Fruit fly (Drosophila melanogaster) whole organism, embryonic: ENCODE data around the gene CG8100.

ENCODE experiments used
- Atf-2 ChIP-seq: fragments of 200-800 bp; sonication (Bioruptor generic); optimal IDR thresholded peaks from 2 replicates; lab custom pipeline; 2016; ENCODE audit warnings: missing biosample characterization, missing genetic modification characterization
- Awh ChIP-seq: fragments of 200-800 bp; sonication (Bioruptor generic); IDR thresholded peaks from 2 replicates; pipeline ENCODE4, ENCODE4 v1.3.6; 2022; ENCODE audit warnings: missing biosample characterization, missing genetic modification characterization
- CG10274 ChIP-seq: fragments of 200-800 bp; sonication (Bioruptor generic); optimal IDR thresholded peaks from 3 replicates; lab custom pipeline; 2017; ENCODE audit warnings: missing biosample characterization, mild to moderate bottlenecking, missing genetic modification characterization
- CG11695 ChIP-seq: fragments of 200-800 bp; sonication (Bioruptor generic); IDR thresholded peaks from 3 replicates; pipeline ENCODE4 v1.3.6; 2022; ENCODE audit warnings: missing biosample characterization, missing genetic modification characterization
- CG15269 ChIP-seq: fragments of 200-800 bp; sonication (Bioruptor generic); optimal IDR thresholded peaks from 2 replicates; lab custom pipeline; 2018; ENCODE audit warnings: missing biosample characterization, mild to moderate bottlenecking, missing genetic modification characterization, moderate library complexity
- CG16813 ChIP-seq: fragments of 200-800 bp; sonication (Bioruptor generic); IDR thresholded peaks from 3 replicates; pipeline ENCODE4 v1.3.6; 2022; ENCODE audit warnings: missing biosample characterization, missing genetic modification characterization; ENCODE audit not compliant: partially characterized antibody
- CG16815 ChIP-seq: fragments of 200-800 bp; sonication (Bioruptor generic); optimal IDR thresholded peaks from 3 replicates; lab custom pipeline; 2017; ENCODE audit warnings: missing biosample characterization, mild to moderate bottlenecking, missing genetic modification characterization
- CG17186 ChIP-seq: fragments of 200-800 bp; sonication (Bioruptor generic); optimal IDR thresholded peaks from 3 replicates; lab custom pipeline; 2017; ENCODE audit warnings: missing biosample characterization, missing genetic modification reagents, missing genetic modification characterization
- CG17359 ChIP-seq: fragments of 200-800 bp; sonication (Bioruptor generic); optimal IDR thresholded peaks from 3 replicates; lab custom pipeline; 2018; ENCODE audit warnings: missing biosample characterization, mild to moderate bottlenecking, missing genetic modification characterization, moderate library complexity
- CG1792 ChIP-seq: fragments of 200-800 bp; sonication (Bioruptor generic); optimal IDR thresholded peaks from 2 replicates; lab custom pipeline; 2016; ENCODE audit warnings: missing biosample characterization, missing genetic modification characterization
- CG2120 ChIP-seq: fragments of 200-800 bp; sonication (Bioruptor generic); optimal IDR thresholded peaks from 3 replicates; lab custom pipeline; 2016; ENCODE audit warnings: missing biosample characterization, missing genetic modification characterization
- CG32767 ChIP-seq: fragments of 200-800 bp; sonication (Bioruptor generic); IDR thresholded peaks from 2 replicates; pipeline ENCODE4 v1.3.6; 2022; ENCODE audit warnings: missing biosample characterization, missing genetic modification characterization
- CG34224 ChIP-seq: fragments of 200-800 bp; sonication (Bioruptor generic); IDR thresholded peaks from 3 replicates; pipeline ENCODE4 v1.3.6; 2022; ENCODE audit warnings: missing biosample characterization, missing genetic modification characterization; ENCODE audit not compliant: partially characterized antibody
- CG4404 ChIP-seq: fragments of 200-800 bp; sonication (Bioruptor generic); IDR thresholded peaks from 2 replicates; pipeline ENCODE4 v1.3.6; 2022; ENCODE audit warnings: missing biosample characterization, missing genetic modification characterization
- CG4854 ChIP-seq: fragments of 200-800 bp; sonication (Bioruptor generic); optimal IDR thresholded peaks from 2 replicates; lab custom pipeline; 2016; ENCODE audit warnings: missing biosample characterization, missing genetic modification characterization, inconsistent platforms
- CG5180 ChIP-seq: fragments of 200-800 bp; sonication (Bioruptor generic); optimal IDR thresholded peaks from 3 replicates; lab custom pipeline; 2017; ENCODE audit warnings: missing biosample characterization, missing genetic modification characterization, mild to moderate bottlenecking, moderate library complexity, missing genetic modification reagents
- CG6683 ChIP-seq: fragments of 200-800 bp; sonication (Bioruptor generic); optimal IDR thresholded peaks from 2 replicates; lab custom pipeline; 2017; ENCODE audit warnings: missing biosample characterization, mild to moderate bottlenecking, missing genetic modification characterization, missing genetic modification reagents
- CG6854 ChIP-seq: fragments of 200-800 bp; sonication (Bioruptor generic); optimal IDR thresholded peaks from 3 replicates; lab custom pipeline; 2017; ENCODE audit warnings: missing biosample characterization, mild to moderate bottlenecking, missing genetic modification characterization
- CG7556 ChIP-seq: fragments of 200-800 bp; sonication (Bioruptor generic); optimal IDR thresholded peaks from 2 replicates; lab custom pipeline; 2017; ENCODE audit warnings: missing biosample characterization, mild to moderate bottlenecking, missing genetic modification characterization
- CG7786 ChIP-seq: fragments of 200-800 bp; sonication (Bioruptor generic); optimal IDR thresholded peaks from 2 replicates; lab custom pipeline; 2016; ENCODE audit warnings: missing biosample characterization, missing genetic modification characterization
- CG7987 ChIP-seq: fragments of 200-800 bp; sonication (Bioruptor generic); optimal IDR thresholded peaks from 2 replicates; lab custom pipeline; 2018; ENCODE audit warnings: missing biosample characterization, mild to moderate bottlenecking, missing genetic modification characterization, moderate library complexity
- CG8388 ChIP-seq: fragments of 200-800 bp; sonication (Bioruptor generic); optimal IDR thresholded peaks from 2 replicates; lab custom pipeline; 2019; ENCODE audit warnings: missing biosample characterization, mild to moderate bottlenecking, missing genetic modification characterization, moderate library complexity
- CG8944 ChIP-seq: fragments of 200-800 bp; sonication (Bioruptor generic); optimal IDR thresholded peaks from 3 replicates; lab custom pipeline; 2016; ENCODE audit warnings: missing biosample characterization, missing genetic modification characterization
- CG9727 ChIP-seq: fragments of 200-800 bp; sonication (Bioruptor generic); optimal IDR thresholded peaks from 3 replicates; lab custom pipeline; 2017; ENCODE audit warnings: missing biosample characterization, mild to moderate bottlenecking, missing genetic modification characterization
- CG9817 ChIP-seq: fragments of 200-800 bp; sonication (Bioruptor generic); optimal IDR thresholded peaks from 2 replicates; lab custom pipeline; 2018; ENCODE audit warnings: missing biosample characterization, mild to moderate bottlenecking, missing genetic modification characterization, moderate library complexity
- Deaf1 ChIP-seq: fragments of 200-800 bp; optimal IDR thresholded peaks from 3 replicates; lab custom pipeline; 2019; ENCODE audit warnings: missing biosample characterization, mild to moderate bottlenecking, missing genetic modification characterization, moderate library complexity
- Dp ChIP-seq: fragments of 200-800 bp; sonication (Bioruptor generic); optimal IDR thresholded peaks from 2 replicates; lab custom pipeline; 2018; ENCODE audit warnings: missing biosample characterization, mild to moderate bottlenecking, missing genetic modification characterization, moderate library complexity
- H2.0 ChIP-seq: fragments of 200-800 bp; sonication (Bioruptor generic); IDR thresholded peaks from 2 replicates; pipeline ENCODE4 v1.3.6; 2022; ENCODE audit warnings: missing biosample characterization, missing genetic modification characterization
- HHEX ChIP-seq: fragments of 200-800 bp; sonication (Bioruptor generic); optimal IDR thresholded peaks from 3 replicates; lab custom pipeline; 2017; ENCODE audit warnings: missing biosample characterization, mild to moderate bottlenecking, missing genetic modification characterization, missing genetic modification reagents
- HLH3B ChIP-seq: fragments of 200-800 bp; sonication (Bioruptor generic); IDR thresholded peaks from 2 replicates; pipeline ENCODE4 v1.3.6; 2022; ENCODE audit warnings: missing biosample characterization, missing genetic modification characterization
- Jarid2 ChIP-seq: fragments of 200-800 bp; sonication (Bioruptor generic); optimal IDR thresholded peaks from 3 replicates; lab custom pipeline; 2017; ENCODE audit warnings: mild to moderate bottlenecking, missing biosample characterization, missing genetic modification reagents, missing genetic modification characterization
- Lhr ChIP-seq: fragments of 200-800 bp; sonication (Bioruptor generic); optimal IDR thresholded peaks from 3 replicates; lab custom pipeline; 2017; ENCODE audit warnings: mild to moderate bottlenecking, missing biosample characterization, missing genetic modification reagents, missing genetic modification characterization
- Nf-YB ChIP-seq: fragments of 200-800 bp; sonication (Bioruptor generic); optimal IDR thresholded peaks from 3 replicates; lab custom pipeline; 2019; ENCODE audit warnings: missing biosample characterization, mild to moderate bottlenecking, missing genetic modification characterization, moderate library complexity
- Oli ChIP-seq: fragments of 200-800 bp; sonication (Bioruptor generic); optimal IDR thresholded peaks from 2 replicates; lab custom pipeline; 2018; ENCODE audit warnings: missing biosample characterization, mild to moderate bottlenecking, missing genetic modification characterization, moderate library complexity
- Ravus ChIP-seq: fragments of 200-800 bp; sonication (Bioruptor generic); IDR thresholded peaks from 2 replicates; pipeline ENCODE4 v1.3.6; 2022; ENCODE audit warnings: missing biosample characterization, missing genetic modification characterization
- TFAM ChIP-seq: fragments of 200-800 bp; sonication (Bioruptor generic); optimal IDR thresholded peaks from 2 replicates; lab custom pipeline; 2017; ENCODE audit warnings: missing biosample characterization, missing genetic modification characterization, inconsistent platforms
- Xrp1 ChIP-seq: fragments of 200-800 bp; sonication (Bioruptor generic); IDR thresholded peaks from 2 replicates; pipeline ENCODE4 v1.3.6; 2022; ENCODE audit warnings: missing biosample characterization, missing genetic modification characterization
- abd-A ChIP-seq: fragments of 200-800 bp; sonication (Bioruptor generic); optimal IDR thresholded peaks from 3 replicates; lab custom pipeline; 2019; ENCODE audit warnings: missing biosample characterization, mild to moderate bottlenecking, missing genetic modification characterization, moderate library complexity
- bab2 ChIP-seq: fragments of 200-800 bp; sonication (Bioruptor generic); optimal IDR thresholded peaks from 2 replicates; lab custom pipeline; 2016; ENCODE audit warnings: missing biosample characterization, missing genetic modification characterization
- bowl ChIP-seq: fragments of 200-800 bp; sonication (Bioruptor generic); IDR thresholded peaks from 2 replicates; pipeline ENCODE4 v1.3.6; 2022; ENCODE audit warnings: missing biosample characterization, missing genetic modification characterization
- dimm ChIP-seq: fragments of 200-800 bp; sonication (Bioruptor generic); IDR thresholded peaks from 2 replicates; pipeline ENCODE4 v1.3.6; 2022; ENCODE audit warnings: missing biosample characterization, missing genetic modification characterization
- fd64A ChIP-seq: fragments of 200-800 bp; sonication (Bioruptor generic); optimal IDR thresholded peaks from 3 replicates; lab custom pipeline; 2018; ENCODE audit warnings: missing biosample characterization, mild to moderate bottlenecking, missing genetic modification characterization
- gsb ChIP-seq: fragments of 200-800 bp; sonication (Bioruptor generic); IDR thresholded peaks from 2 replicates; pipeline ENCODE4 v1.3.6; 2022; ENCODE audit warnings: missing biosample characterization, missing genetic modification characterization
- ham ChIP-seq: fragments of 200-800 bp; sonication (Bioruptor generic); IDR thresholded peaks from 2 replicates; pipeline ENCODE4 v1.3.6; 2022; ENCODE audit warnings: missing biosample characterization, missing genetic modification characterization
- jigr1 ChIP-seq: fragments of 200-800 bp; sonication (Bioruptor generic); IDR thresholded peaks from 3 replicates; pipeline ENCODE4 v1.3.6; 2022; ENCODE audit warnings: missing biosample characterization, missing genetic modification characterization
- psq ChIP-seq: fragments of 200-800 bp; sonication (Bioruptor generic); optimal IDR thresholded peaks from 2 replicates; lab custom pipeline; 2017; ENCODE audit warnings: missing biosample characterization, missing genetic modification characterization
- ranshi ChIP-seq: fragments of 200-800 bp; sonication (Bioruptor generic); IDR thresholded peaks from 2 replicates; pipeline ENCODE4 v1.3.6; 2022; ENCODE audit warnings: missing biosample characterization, missing genetic modification characterization
- sug ChIP-seq: fragments of 200-800 bp; optimal IDR thresholded peaks from 2 replicates; lab custom pipeline; 2019; ENCODE audit warnings: missing biosample characterization, mild to moderate bottlenecking, missing genetic modification characterization, moderate library complexity
- zen2 ChIP-seq: fragments of 200-800 bp; sonication (Bioruptor generic); IDR thresholded peaks from 3 replicates; pipeline ENCODE4 v1.3.6; 2022; ENCODE audit warnings: missing biosample characterization, missing genetic modification characterization; ENCODE audit not compliant: partially characterized antibody

Gene CG8100

DNA sequence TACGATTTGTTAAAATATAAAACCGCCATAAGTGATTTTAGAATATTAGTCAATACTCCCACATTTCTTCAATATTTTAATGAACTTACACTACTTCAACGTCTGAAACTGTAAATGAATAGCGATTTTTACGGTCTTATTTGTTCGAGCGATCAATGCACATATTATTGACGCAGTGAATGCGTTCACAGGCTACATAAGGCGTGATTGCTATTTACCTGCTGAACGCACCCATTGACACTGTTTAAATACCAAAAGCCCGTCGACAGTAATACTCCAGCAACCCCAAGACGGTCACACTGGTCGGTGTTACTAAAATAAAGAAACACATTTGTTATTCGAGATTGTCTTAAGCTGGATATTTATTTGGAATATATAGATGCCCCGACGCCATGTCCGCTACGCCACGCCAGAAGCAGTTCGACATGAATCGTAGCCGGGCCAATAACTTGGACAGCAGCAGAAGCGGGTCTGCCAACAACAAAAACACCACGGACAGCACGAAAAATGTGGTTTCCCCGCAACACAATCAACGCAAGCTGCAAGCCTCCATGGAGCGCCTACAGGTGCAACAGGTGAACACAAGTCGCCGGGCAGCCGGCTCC, 32.4 kb upstream of the CG8100 start, which contains the start of gene CG6833 (continued):
- 0 out of 2 replicates have a peak, but pooled peaks have one; percentile 44 for TF ChIP-seq bowl
- peak; percentile 60 for TF ChIP-seq CG4854 (GFP tag; lab: Kevin White, UChicago)
- TF ChIP-seq CG16813: no peak
- TF ChIP-seq CG34224 (GFP tag; lab: Robert Waterston, UW): no peak
- TF ChIP-seq CG6854 (GFP tag; lab: Kevin White, UChicago): no peak
- TF ChIP-seq dimm (GFP tag; lab: Robert Waterston, UW): no peak
- no peak for TF ChIP-seq Nf-YB (GFP tag; lab: Kevin White, UChicago)
- TF ChIP-seq Jarid2 (GFP tag; lab: Kevin White, UChicago): no peak
- no peak for TF ChIP-seq zen2 (GFP tag; lab: Robert Waterston, UW)
- TF ChIP-seq CG32767 (GFP tag; lab: Robert Waterston, UW): peak; percentile 55; the same call in 1 of the 2 replicates
- peak; percentile 78 for TF ChIP-seq ranshi
- TF ChIP-seq CG17186 (GFP tag; lab: Kevin White, UChicago): peak; percentile 46
- no peak for TF ChIP-seq psq
- TF ChIP-seq CG7786 (GFP tag; lab: Kevin White, UChicago): peak; percentile 65
- peak; percentile 35 for TF ChIP-seq CG16815 (GFP tag; lab: Kevin White, UChicago)
- no peak for TF ChIP-seq CG5180
- 0 out of 3 replicates have a peak, but pooled peaks have one; percentile 29 for TF ChIP-seq CG11695 (GFP tag; lab: Robert Waterston, UW)
- peak; percentile 32 for TF ChIP-seq Ravus (GFP tag; lab: Robert Waterston, UW)
- peak; percentile 54 for TF ChIP-seq Awh
- TF ChIP-seq CG9817: peak; percentile 68
- peak; percentile 6 for TF ChIP-seq CG10274
- peak; percentile 13 for TF ChIP-seq Lhr (GFP tag; lab: Kevin White, UChicago)
- TF ChIP-seq HHEX (GFP tag; lab: Kevin White, UChicago): peak; percentile 50
- TF ChIP-seq ham (GFP tag; lab: Robert Waterston, UW): 0 out of 2 replicates have a peak, but pooled peaks have one; percentile 15
- TF ChIP-seq fd64A: no peak
- 0 out of 3 replicates have a peak, but pooled peaks have one; percentile 24 for TF ChIP-seq jigr1 (GFP tag; lab: Robert Waterston, UW)
- TF ChIP-seq CG2120: peak; percentile 83
- peak; percentile 55 for TF ChIP-seq CG17359 (tag; lab: Kevin White, UChicago)
- peak; percentile 48 for TF ChIP-seq CG15269
- peak; percentile 68 for TF ChIP-seq HLH3B (GFP tag; lab: Robert Waterston, UW)
- TF ChIP-seq abd-A (tag; lab: Kevin White, UChicago): no peak
- peak; percentile 69 for TF ChIP-seq sug (tag; lab: Kevin White, UChicago)
- TF ChIP-seq CG4404 (GFP tag; lab: Robert Waterston, UW): peak; percentile 65
- peak; percentile 7 for TF ChIP-seq Oli
- no peak for TF ChIP-seq Deaf1 (tag; lab: Kevin White, UChicago)
- TF ChIP-seq gsb: peak; percentile 69
- peak; percentile 42 for TF ChIP-seq CG9727 (GFP tag; lab: Kevin White, UChicago)
- TF ChIP-seq CG8944 (GFP tag; lab: Kevin White, UChicago): peak; percentile 78
- peak; percentile 3 for TF ChIP-seq CG8388 (GFP tag; lab: Kevin White, UChicago)
- TF ChIP-seq CG1792 (GFP tag; lab: Kevin White, UChicago): peak; percentile 70
- no peak for TF ChIP-seq TFAM (GFP tag; lab: Kevin White, UChicago)
- peak; percentile 63 for TF ChIP-seq bab2
- peak; percentile 81 for TF ChIP-seq H2.0 (GFP tag; lab: Robert Waterston, UW)
- peak; percentile 4 for TF ChIP-seq CG7556 (GFP tag; lab: Kevin White, UChicago)
- no peak for TF ChIP-seq CG6683 (GFP tag; lab: Kevin White, UChicago)
- TF ChIP-seq Xrp1: peak; percentile 80
- TF ChIP-seq Atf-2 (GFP tag; lab: Kevin White, UChicago): peak; percentile 76
- peak; percentile 19 for TF ChIP-seq Dp (GFP tag; lab: Kevin White, UChicago)
- TF ChIP-seq CG7987 (GFP tag; lab: Kevin White, UChicago): peak; percentile 67
